Worm (Caenorhabditis elegans): ENCODE data around the gene vwa-8.

vwa-8 gene

DNA sequence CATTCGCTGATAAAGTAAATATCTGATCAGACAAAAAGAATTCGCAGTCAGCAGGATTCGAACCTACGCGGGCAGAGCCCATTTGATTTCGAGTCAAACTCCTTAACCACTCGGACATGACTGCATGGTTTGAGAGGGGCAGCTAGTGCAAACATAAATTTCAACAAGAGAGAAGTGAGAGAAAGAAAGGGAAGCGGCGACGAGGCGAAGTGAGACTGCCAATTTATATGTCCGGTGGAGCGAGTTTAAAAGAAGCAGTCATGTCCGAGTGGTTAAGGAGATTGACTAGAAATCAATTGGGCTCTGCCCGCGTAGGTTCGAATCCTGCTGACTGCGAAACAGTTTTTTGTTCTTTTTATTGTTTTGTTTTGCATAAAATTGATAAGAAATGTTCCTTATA, 55.1 kb downstream of the vwa-8 start (continued):
- peak; percentile 94 for TF ChIP-seq Y56A3A.18 (GFP tag; IDR thresholded peaks at IDR 0.05)
- TF ChIP-seq B0261.1 (tag; optimal IDR thresholded peaks at IDR 0.05) = peak; percentile 100
- peak; percentile 93 for TF ChIP-seq ztf-25 (GFP tag; IDR thresholded peaks at IDR 0.05)
- peak; percentile 100 for TF ChIP-seq tbp1 (GFP tag; optimal IDR thresholded peaks at IDR 0.05)
- peak; percentile 66 to 70 for TF ChIP-seq let-607 (tag; optimal IDR thresholded peaks at IDR 0.05)
- TF ChIP-seq chd-7 (tag; optimal IDR thresholded peaks at IDR 0.05) = peak; percentile 91
- peak; percentile 96 for TF ChIP-seq dox-1 (GFP tag; IDR thresholded peaks at IDR 0.05)
- peak; percentile 9 for TF ChIP-seq ztf-3 (GFP tag; optimal IDR thresholded peaks at IDR 0.05)
- TF ChIP-seq madf-3 (GFP tag; IDR thresholded peaks at IDR 0.05) = 0 out of 2 replicates have a peak, but pooled peaks have one; percentile 62
- TF ChIP-seq ceh-79 (tag; optimal IDR thresholded peaks at IDR 0.05) = peak; percentile 54
- TF ChIP-seq F49E8.2 (tag; optimal IDR thresholded peaks at IDR 0.05; ENCODE audit: insufficient read depth) = peak; percentile 66
- TF ChIP-seq hsf-1 (GFP tag; IDR thresholded peaks at IDR 0.05) = peak; percentile 62; the same call in 1 of the 2 replicates
- TF ChIP-seq him-1 (tag; optimal IDR thresholded peaks at IDR 0.05) = peak; percentile 93
- peak; percentile 76 for TF ChIP-seq K12H6.12 (tag; optimal IDR thresholded peaks at IDR 0.05)
- peak; percentile 87 for TF ChIP-seq madf-10 (tag; optimal IDR thresholded peaks at IDR 0.05)
- peak; percentile 51 for TF ChIP-seq lir-1 (GFP tag; conservative IDR thresholded peaks at IDR 0.05)

DNA sequence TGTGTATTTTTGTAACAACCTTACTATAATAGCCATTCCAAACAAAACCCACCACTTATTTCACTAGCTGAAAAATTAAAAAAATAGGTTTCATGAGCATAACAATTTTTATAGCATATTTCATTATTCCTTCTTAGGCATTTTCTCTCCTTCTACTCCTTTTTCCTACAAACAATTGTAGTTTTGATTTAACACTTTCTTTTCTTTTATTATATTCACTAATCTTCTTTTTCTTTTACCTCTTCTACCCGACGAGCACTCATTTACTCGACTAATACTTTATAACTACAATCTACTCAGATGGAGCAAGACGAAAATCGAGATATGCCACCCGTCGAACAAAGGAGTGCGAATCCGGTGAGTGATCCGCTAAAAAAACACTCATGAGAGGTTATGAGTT, 57.0 kb downstream of the vwa-8 start, which contains the start of gene C53C7.3:
Gene C53C7.3 (plus strand): TSS at position 301 of the 400 bp plus-strand sequence.
- TF ChIP-seq attf-6 (GFP tag; IDR thresholded peaks at IDR 0.05) (no peak), ztf-6 (GFP tag; IDR thresholded peaks at IDR 0.05) (no peak), lir-1 (GFP tag; conservative IDR thresholded peaks at IDR 0.05) (no peak), sea-2 (GFP tag; IDR thresholded peaks at IDR 0.05) (no peak), him-1 (tag; optimal IDR thresholded peaks at IDR 0.05) (no peak), lsy-27 (tag; optimal IDR thresholded peaks at IDR 0.05; ENCODE audit: borderline replicate concordance, insufficient read depth) (no peak)
